Worm (Caenorhabditis elegans) whole organism, L4 larva: ENCODE results near the gene srd-42.
A peak's percentile ranks its signal among the peaks of the same experiment; 100 is the strongest.

Source experiments
- F10B5.3 ChIP-seq: sonication (generic microtip); optimal IDR thresholded peaks from 2 replicates; lab custom pipeline; 2016; ENCODE audit warnings: mild to moderate bottlenecking, missing genetic modification characterization, missing compliant biosample characterization
- F26F4.8 ChIP-seq: fragments of 200-800 bp; sonication (Bioruptor generic); conservative IDR thresholded peaks from 2 replicates; pipeline ENCODE4 v1.3.6; 2022; ENCODE audit warnings: missing genetic modification characterization, missing compliant biosample characterization
- T20F7.1 ChIP-seq: fragments of 200-800 bp; sonication (Bioruptor generic); optimal IDR thresholded peaks from 2 replicates; lab custom pipeline; 2018; ENCODE audit warnings: mild to moderate bottlenecking, missing genetic modification characterization, missing compliant biosample characterization
- Y75B8A.6 ChIP-seq: fragments of 200-800 bp; sonication (Bioruptor generic); IDR thresholded peaks from 2 replicates; pipeline ENCODE4 v1.3.6; 2022; ENCODE audit warnings: missing genetic modification reagents, missing genetic modification characterization, missing compliant biosample characterization
- aly-2 ChIP-seq: sonication (generic microtip); optimal IDR thresholded peaks from 2 replicates; lab custom pipeline; 2018; ENCODE audit warnings: missing biosample characterization, missing genetic modification characterization
- ama-1 ChIP-seq: fragments of 150-350 bp; optimal IDR thresholded peaks from 2 replicates; lab custom pipeline; 2014; ENCODE audit warnings: inconsistent platforms, mixed read lengths
- ceh-28 ChIP-seq: fragments of 150-350 bp; optimal IDR thresholded peaks from 2 replicates; lab custom pipeline; 2014; ENCODE audit warnings: missing biosample characterization, missing genetic modification reagents, missing genetic modification characterization
- ceh-32 ChIP-seq: sonication (generic microtip); optimal IDR thresholded peaks from 2 replicates; lab custom pipeline; 2016; ENCODE audit warnings: mild to moderate bottlenecking, missing genetic modification characterization, missing compliant biosample characterization; ENCODE audit not compliant: poor library complexity
- ceh-44 ChIP-seq: fragments of 200-800 bp; sonication (Bioruptor generic); IDR thresholded peaks from 2 replicates; pipeline ENCODE4 v1.3.6; 2022; ENCODE audit warnings: missing genetic modification reagents, missing genetic modification characterization, missing compliant biosample characterization
- ceh-62 ChIP-seq: sonication (generic microtip); optimal IDR thresholded peaks from 2 replicates; lab custom pipeline; 2017; ENCODE audit warnings: missing biosample characterization, missing genetic modification characterization
- ceh-82 ChIP-seq: sonication (generic microtip); optimal IDR thresholded peaks from 2 replicates; lab custom pipeline; 2017; ENCODE audit warnings: missing biosample characterization, missing genetic modification characterization
- daf-12 ChIP-seq: fragments of 150-350 bp; optimal IDR thresholded peaks from 2 replicates; lab custom pipeline; 2014; ENCODE audit warnings: missing biosample characterization, missing genetic modification reagents, missing genetic modification characterization
- daf-16 ChIP-seq, 3 experiments: sonication (generic microtip); optimal IDR thresholded peaks; 2 replicates each; lab custom pipeline; 2016 to 2017; ENCODE audit warnings: missing genetic modification characterization in 3 of 3, missing genetic modification reagents in 3 of 3, mild to moderate bottlenecking in 2 of 3, missing compliant biosample characterization in 2 of 3, missing biosample characterization in 1 of 3, moderate library complexity in 1 of 3
- dmd-6 ChIP-seq: fragments of 200-800 bp; sonication (Bioruptor generic); IDR thresholded peaks from 2 replicates; pipeline ENCODE4 v1.3.6; 2022; ENCODE audit warnings: missing genetic modification reagents, missing genetic modification characterization, missing compliant biosample characterization
- dmd-8 ChIP-seq: fragments of 200-800 bp; sonication (Bioruptor generic); IDR thresholded peaks from 2 replicates; pipeline ENCODE4 v1.3.6; 2022; ENCODE audit warnings: missing genetic modification characterization, missing compliant biosample characterization
- dpl-1 ChIP-seq: fragments of 150-350 bp; optimal IDR thresholded peaks from 2 replicates; lab custom pipeline; 2014; ENCODE audit warnings: missing biosample characterization, missing genetic modification reagents, missing genetic modification characterization
- dve-1 ChIP-seq: sonication (generic microtip); optimal IDR thresholded peaks from 2 replicates; lab custom pipeline; 2017; ENCODE audit warnings: antibody characterized with exemption, mild to moderate bottlenecking, missing genetic modification characterization, missing compliant biosample characterization; ENCODE audit not compliant: insufficient read depth
- hlh-11 ChIP-seq: fragments of 200-800 bp; sonication (Bioruptor generic); optimal IDR thresholded peaks from 2 replicates; lab custom pipeline; 2018; ENCODE audit warnings: mild to moderate bottlenecking, missing genetic modification characterization, missing compliant biosample characterization
- hlh-30 ChIP-seq: sonication (generic microtip); optimal IDR thresholded peaks from 2 replicates; lab custom pipeline; 2017; ENCODE audit warnings: antibody characterized with exemption, mild to moderate bottlenecking, missing genetic modification characterization, missing compliant biosample characterization; ENCODE audit not compliant: insufficient read depth
- jun-1 ChIP-seq: fragments of 150-350 bp; optimal IDR thresholded peaks from 2 replicates; lab custom pipeline; 2014; ENCODE audit warnings: missing biosample characterization, missing genetic modification reagents, missing genetic modification characterization
- lir-3 ChIP-seq: sonication (generic microtip); optimal IDR thresholded peaks from 2 replicates; lab custom pipeline; 2016; ENCODE audit warnings: mild to moderate bottlenecking, missing genetic modification characterization, missing compliant biosample characterization
- lsy-2 ChIP-seq, 2 experiments: fragments of 150-350 bp in 1 of 2; sonication (generic microtip) in 1 of 2; optimal IDR thresholded peaks; 2 replicates each; lab custom pipeline; 2014 to 2017; ENCODE audit warnings: missing biosample characterization in 2 of 2, missing genetic modification characterization in 2 of 2
- madf-9 ChIP-seq: fragments of 200-800 bp; sonication (Bioruptor generic); conservative IDR thresholded peaks from 2 replicates; pipeline ENCODE4 v1.3.6; 2022; ENCODE audit warnings: missing genetic modification reagents, missing genetic modification characterization, missing compliant biosample characterization
- mdl-1 ChIP-seq, 2 experiments: fragments of 150-350 bp in 1 of 2; sonication (generic microtip) in 1 of 2; optimal IDR thresholded peaks; 2 replicates each; lab custom pipeline; 2014 to 2017; ENCODE audit warnings: missing biosample characterization in 2 of 2, missing genetic modification characterization in 2 of 2
- mes-2 ChIP-seq: sonication (generic microtip); optimal IDR thresholded peaks from 2 replicates; lab custom pipeline; 2016; ENCODE audit warnings: missing genotype, mild to moderate bottlenecking, missing genetic modification characterization, missing compliant biosample characterization; ENCODE audit not compliant: poor library complexity, severe bottlenecking
- mxl-3 ChIP-seq: fragments of 200-800 bp; sonication (Bioruptor generic); optimal IDR thresholded peaks from 2 replicates; lab custom pipeline; 2018; ENCODE audit warnings: mild to moderate bottlenecking, missing genetic modification characterization, missing compliant biosample characterization
- nhr-111 ChIP-seq: fragments of 200-800 bp; sonication (Bioruptor generic); optimal IDR thresholded peaks from 2 replicates; lab custom pipeline; 2018; ENCODE audit warnings: mild to moderate bottlenecking, missing genetic modification characterization, missing compliant biosample characterization
- nhr-28 ChIP-seq: fragments of 150-350 bp; optimal IDR thresholded peaks from 2 replicates; lab custom pipeline; 2014; ENCODE audit warnings: missing biosample characterization, missing genetic modification characterization
- nhr-48 ChIP-seq: sonication (generic microtip); optimal IDR thresholded peaks from 2 replicates; lab custom pipeline; 2016; ENCODE audit warnings: mild to moderate bottlenecking, missing genetic modification characterization, missing compliant biosample characterization
- nhr-77 ChIP-seq: fragments of 150-350 bp; optimal IDR thresholded peaks from 2 replicates; lab custom pipeline; 2014; ENCODE audit warnings: missing biosample characterization, missing genetic modification characterization
- pha-4 ChIP-seq, 2 experiments: fragments of 150-350 bp in 1 of 2; fragments of 200-800 bp in 1 of 2; sonication (Bioruptor generic) in 1 of 2; IDR thresholded peaks in 1 of 2; optimal IDR thresholded peaks in 1 of 2; 2 replicates each; pipeline versions ENCODE4 v1.3.6 to Lab custom; 2014 to 2022; ENCODE audit warnings: missing genetic modification characterization in 2 of 2, missing genetic modification reagents in 2 of 2, missing biosample characterization in 1 of 2, missing compliant biosample characterization in 1 of 2
- php-3 ChIP-seq: fragments of 200-800 bp; sonication (Bioruptor generic); IDR thresholded peaks from 2 replicates; pipeline ENCODE4 v1.3.6; 2022; ENCODE audit warnings: missing genetic modification reagents, missing genetic modification characterization, missing compliant biosample characterization
- pqm-1 ChIP-seq: sonication (generic microtip); optimal IDR thresholded peaks from 2 replicates; lab custom pipeline; 2017; ENCODE audit warnings: missing biosample characterization, missing genetic modification characterization
- skn-1 ChIP-seq: fragments of 150-350 bp; optimal IDR thresholded peaks from 2 replicates; lab custom pipeline; 2014; ENCODE audit warnings: missing biosample characterization, missing genetic modification characterization
- snpc-4 ChIP-seq: fragments of 150-350 bp; optimal IDR thresholded peaks from 2 replicates; lab custom pipeline; 2014; ENCODE audit warnings: missing biosample characterization, missing genetic modification characterization
- spr-1 ChIP-seq: sonication (generic microtip); optimal IDR thresholded peaks from 2 replicates; lab custom pipeline; 2016; ENCODE audit warnings: mild to moderate bottlenecking, missing genetic modification characterization, missing compliant biosample characterization
- spr-3 ChIP-seq: fragments of 200-800 bp; sonication (Bioruptor generic); optimal IDR thresholded peaks from 2 replicates; lab custom pipeline; 2018; ENCODE audit warnings: mild to moderate bottlenecking, missing genetic modification characterization, missing compliant biosample characterization
- tra-1 ChIP-seq: fragments of 200-800 bp; sonication (Bioruptor generic); IDR thresholded peaks from 2 replicates; pipeline ENCODE4 v1.3.6; 2022; ENCODE audit warnings: missing genetic modification reagents, missing genetic modification characterization, missing compliant biosample characterization
- unc-39 ChIP-seq: sonication (generic microtip); optimal IDR thresholded peaks from 2 replicates; lab custom pipeline; 2017; ENCODE audit warnings: missing biosample characterization, missing genetic modification characterization
- unc-62 ChIP-seq, 3 experiments: fragments of 150-350 bp in 1 of 3; sonication (generic microtip); optimal IDR thresholded peaks in 2 of 3; peaks in 1 of 3; 1 replicate in 1 of 3; 2 replicates in 2 of 3; lab custom pipeline; 2014 to 2017; ENCODE audit warnings: missing biosample characterization in 3 of 3, missing genetic modification characterization in 3 of 3, missing genetic modification reagents in 3 of 3, missing genotype in 1 of 3
- zfp-2 ChIP-seq: sonication (generic microtip); optimal IDR thresholded peaks from 2 replicates; lab custom pipeline; 2016; ENCODE audit warnings: mild to moderate bottlenecking, missing genetic modification characterization, missing compliant biosample characterization
- zfp-3 ChIP-seq: fragments of 200-800 bp; sonication (Bioruptor generic); conservative IDR thresholded peaks from 2 replicates; pipeline ENCODE4 v1.3.6; 2022; ENCODE audit warnings: missing genetic modification reagents, missing genetic modification characterization, missing compliant biosample characterization
- zip-11 ChIP-seq: fragments of 200-800 bp; sonication (Bioruptor generic); IDR thresholded peaks from 2 replicates; pipeline ENCODE4 v1.3.6; 2022; ENCODE audit warnings: missing genetic modification characterization, missing compliant biosample characterization

srd-42 gene

DNA sequence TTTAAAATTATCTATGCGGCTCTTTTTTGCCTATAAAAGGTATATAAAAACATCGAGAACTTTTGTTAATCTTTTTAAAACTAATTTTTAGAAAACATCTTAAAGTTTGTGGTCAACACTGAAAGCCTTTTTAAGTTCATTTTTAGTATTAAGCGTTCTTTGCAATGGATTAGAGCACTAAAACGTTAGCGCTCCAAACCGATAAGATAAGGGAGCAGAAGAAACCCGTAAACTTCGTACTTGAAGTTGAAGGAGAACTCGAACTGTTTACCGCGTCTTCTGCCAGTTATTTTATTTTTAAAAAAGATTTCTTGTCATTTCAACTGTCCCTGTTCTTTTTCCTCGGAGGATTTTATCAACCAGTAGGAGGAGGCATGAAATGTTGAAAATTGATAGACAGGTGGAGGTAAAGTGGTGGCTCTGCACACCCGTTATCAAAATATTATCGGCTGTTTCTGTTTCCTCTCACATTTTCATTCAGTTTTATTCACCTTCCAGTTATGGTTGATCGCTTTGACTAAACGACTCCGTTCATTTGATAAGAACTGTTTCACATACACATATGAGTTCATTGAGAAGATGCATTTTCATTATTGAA lies 35.9 kb upstream of the srd-42 start (continued):
- TF ChIP-seq pha-4 (GFP tag; IDR thresholded peaks at IDR 0.05; lab: Robert Waterston, UW) (no peak), pha-4 (tag; optimal IDR thresholded peaks at IDR 0.05; lab: Kevin White, UChicago) (no peak), snpc-4 (tag; lab: Kevin White, UChicago) (no peak), T20F7.1 (no peak), nhr-111 (GFP tag; lab: Kevin White, UChicago) (no peak), jun-1 (tag; lab: Kevin White, UChicago) (no peak), F26F4.8 (GFP tag; lab: Robert Waterston, UW) (no peak), zfp-3 (GFP tag; lab: Robert Waterston, UW) (no peak), nhr-48 (tag; lab: Kevin White, UChicago) (peak; percentile 76), lir-3 (no peak), F10B5.3 (no peak), ceh-44 (GFP tag; lab: Robert Waterston, UW) (no peak), nhr-77 (no peak), ceh-82 (tag; lab: Kevin White, UChicago) (no peak), dmd-8 (GFP tag; lab: Robert Waterston, UW) (no peak)

ce11 chrX:13337728-13338127 lies 34.5 kb upstream of the srd-42 start, which contains the start of gene ptr-24:
Gene ptr-24, plus strand, starts transcription at chrX:13338028.
- no peak for TF ChIP-seq zip-11 (GFP tag; lab: Robert Waterston, UW)
- TF ChIP-seq madf-9, result no peak
- no peak for TF ChIP-seq ceh-32
- peak in 1 of 2 experiments; percentile 83 for TF ChIP-seq unc-62 (GFP tag; optimal IDR thresholded peaks at IDR 0.05 in 1 of 2; lab: Kevin White, UChicago)
- TF ChIP-seq unc-62 (tag; optimal IDR thresholded peaks at IDR 0.05; lab: Kevin White, UChicago), result no peak

DNA sequence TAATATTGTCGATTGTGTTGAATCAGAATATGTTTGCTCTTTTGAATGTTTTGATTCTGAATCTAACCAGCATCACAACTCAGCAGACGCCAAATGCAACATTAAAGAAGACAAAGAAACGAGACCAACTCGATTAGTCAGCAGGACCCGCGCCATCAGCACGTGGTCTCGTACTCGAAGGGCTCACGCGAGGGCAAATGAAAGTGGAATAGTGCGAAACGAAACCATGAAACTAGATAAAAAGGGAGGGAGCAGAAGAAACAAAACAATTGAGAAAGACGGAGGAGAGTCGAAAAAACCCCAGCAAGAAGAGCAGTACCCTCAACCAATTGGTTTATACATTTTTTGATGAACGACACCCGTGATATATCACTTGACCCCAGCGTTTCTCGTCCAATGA lies 33.7 kb upstream of the srd-42 start:
- TF ChIP-seq ceh-28 (tag; lab: Kevin White, UChicago) (no peak), dpl-1 (GFP tag; lab: Kevin White, UChicago) (no peak), hlh-30 (tag; lab: Kevin White, UChicago) (peak; percentile 65), mdl-1 (tag; optimal IDR thresholded peaks at IDR 0.05; lab: Kevin White, UChicago) (peak in 1 of 2 experiments; percentile 41), hlh-11 (tag; lab: Kevin White, UChicago) (peak; percentile 9), zfp-2 (no peak), spr-1 (no peak), lsy-2 (tag; optimal IDR thresholded peaks at IDR 0.05; lab: Kevin White, UChicago) (no peak)

DNA sequence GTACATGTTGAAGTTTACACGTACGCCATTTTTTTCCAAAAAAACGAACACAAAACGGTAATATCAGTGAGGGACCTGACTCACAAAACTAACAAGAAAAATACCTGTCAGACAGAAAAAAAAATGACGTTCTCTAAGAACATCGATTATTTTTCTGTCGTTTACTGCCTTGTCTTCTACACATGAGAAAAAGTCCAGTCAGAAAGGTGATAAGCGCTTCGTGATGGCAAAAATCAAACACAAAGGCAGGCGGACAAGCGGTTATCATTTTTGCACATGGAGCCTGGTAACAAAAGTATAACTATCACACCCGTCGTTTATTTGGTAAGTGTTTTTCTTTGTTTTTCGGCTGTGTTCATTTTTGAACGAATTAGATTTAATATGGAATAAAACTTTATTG lies 30.6 kb upstream of the srd-42 start, which contains the start of gene F46G10.4:
TSS of gene F46G10.4 (plus strand) at position 212 of the 400 bp plus-strand sequence.
- TF ChIP-seq mes-2 (tag; lab: Kevin White, UChicago) (no peak), mdl-1 (tag; optimal IDR thresholded peaks at IDR 0.05; lab: Kevin White, UChicago) (peak in 1 of 2 experiments; percentile 41), dmd-6 (peak; percentile 79), dve-1 (peak; percentile 50), nhr-28 (peak; percentile 55), aly-2 (no peak), hlh-30 (tag; lab: Kevin White, UChicago) (peak; percentile 3), spr-3 (GFP tag; lab: Kevin White, UChicago) (no peak), skn-1 (no peak), unc-39 (tag; lab: Kevin White, UChicago) (no peak), nhr-77 (peak; percentile 61), mxl-3 (GFP tag; lab: Kevin White, UChicago) (peak; percentile 8), tra-1 (0 out of 2 replicates have a peak, but pooled peaks have one; percentile 29), pqm-1 (tag; lab: Kevin White, UChicago) (peak; percentile 90), daf-16 (GFP tag; optimal IDR thresholded peaks at IDR 0.05; lab: Kevin White, UChicago) (no peak), daf-16 (tag; optimal IDR thresholded peaks at IDR 0.05; lab: Kevin White, UChicago) (peak; percentile 81), php-3 (0 out of 2 replicates have a peak, but pooled peaks have one; percentile 23), unc-62 (GFP tag; optimal IDR thresholded peaks at IDR 0.05 in 1 of 2; lab: Kevin White, UChicago) (no peak), unc-62 (tag; optimal IDR thresholded peaks at IDR 0.05; lab: Kevin White, UChicago) (no peak), hlh-11 (tag; lab: Kevin White, UChicago) (peak; percentile 79), daf-12 (tag; lab: Kevin White, UChicago) (no peak), ama-1 (lab: Kevin White, UChicago) (no peak), Y75B8A.6 (no peak), ceh-62 (tag; lab: Kevin White, UChicago) (no peak)
